Worm (Caenorhabditis elegans): ENCODE results near the gene T27A8.3.

DNA sequence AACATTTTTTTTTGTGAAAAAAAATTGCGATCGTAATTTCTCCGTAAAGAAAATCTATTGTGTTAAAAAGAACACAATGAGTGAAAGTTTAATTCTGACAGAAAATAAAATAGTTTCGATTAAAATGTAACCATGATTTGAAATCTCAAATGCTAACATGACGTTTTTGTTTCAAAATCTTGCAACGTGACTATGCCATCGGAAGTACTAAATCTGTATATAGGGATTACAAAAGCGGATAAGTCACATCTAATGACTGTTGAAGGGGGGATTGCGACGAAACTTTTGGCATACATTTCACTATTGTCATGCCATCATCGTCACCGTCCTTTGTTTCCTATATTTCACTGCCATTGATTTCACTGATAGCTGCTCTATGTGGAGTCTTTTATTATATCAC lies 10.1 kb downstream of the T27A8.3 start, which contains the start of gene col-187:
- TF ChIP-seq snpc-4 (tag; optimal IDR thresholded peaks at IDR 0.05) (no peak), fos-1 (tag; optimal IDR thresholded peaks at IDR 0.05) (no peak), ztf-11 (tag; optimal IDR thresholded peaks at IDR 0.05) (no peak), R02D3.7 (tag; optimal IDR thresholded peaks at IDR 0.05) (no peak), sma-3 (GFP tag; optimal IDR thresholded peaks at IDR 0.05) (no peak), zag-1 (tag; optimal IDR thresholded peaks at IDR 0.05) (no peak), ama-1 (optimal IDR thresholded peaks at IDR 0.05) (no peak), nhr-237 (tag; optimal IDR thresholded peaks at IDR 0.05) (no peak), lin-39 (tag; optimal IDR thresholded peaks at IDR 0.05) (no peak), unc-39 (tag; optimal IDR thresholded peaks at IDR 0.05) (no peak), nhr-23 (tag; optimal IDR thresholded peaks at IDR 0.05) (no peak), nhr-6 (tag; optimal IDR thresholded peaks at IDR 0.05) (no peak), nhr-11 (tag; optimal IDR thresholded peaks at IDR 0.05) (no peak), ceh-82 (tag; optimal IDR thresholded peaks at IDR 0.05) (no peak)
